Fruit fly (Drosophila melanogaster) whole organism, embryonic: ENCODE results near the gene CG14341.

Experiments used
- Adf1 ChIP-seq: fragments of 200-800 bp; sonication (Bioruptor generic); IDR thresholded peaks from 2 replicates; pipeline ENCODE4 v1.3.6; 2022; ENCODE audit warnings: missing biosample characterization, missing genetic modification characterization
- Atf3 ChIP-seq: fragments of 200-800 bp; sonication (Bioruptor generic); optimal IDR thresholded peaks from 3 replicates; lab custom pipeline; 2016; ENCODE audit warnings: missing biosample characterization, missing genetic modification characterization
- Awh ChIP-seq: fragments of 200-800 bp; sonication (Bioruptor generic); IDR thresholded peaks from 2 replicates; pipeline ENCODE4, ENCODE4 v1.3.6; 2022; ENCODE audit warnings: missing biosample characterization, missing genetic modification characterization
- C15 ChIP-seq: fragments of 200-800 bp; sonication (Bioruptor generic); IDR thresholded peaks from 3 replicates; pipeline ENCODE4 v1.3.6; 2022; ENCODE audit warnings: missing biosample characterization, missing genetic modification characterization
- CG11085 ChIP-seq: fragments of 200-800 bp; sonication (Bioruptor generic); IDR thresholded peaks from 2 replicates; pipeline ENCODE4 v1.3.6; 2022; ENCODE audit warnings: missing biosample characterization, missing genetic modification characterization
- CG11695 ChIP-seq: fragments of 200-800 bp; sonication (Bioruptor generic); IDR thresholded peaks from 3 replicates; pipeline ENCODE4 v1.3.6; 2022; ENCODE audit warnings: missing biosample characterization, missing genetic modification characterization
- CG12219 ChIP-seq: fragments of 200-800 bp; sonication (Bioruptor generic); optimal IDR thresholded peaks from 3 replicates; lab custom pipeline; 2018; ENCODE audit warnings: missing biosample characterization, mild to moderate bottlenecking, missing genetic modification characterization
- CG12236 ChIP-seq: fragments of 200-800 bp; sonication (Bioruptor generic); optimal IDR thresholded peaks from 2 replicates; lab custom pipeline; 2016; ENCODE audit warnings: missing biosample characterization, missing genetic modification characterization
- CG12659 ChIP-seq: fragments of 200-800 bp; sonication (Bioruptor generic); optimal IDR thresholded peaks from 3 replicates; lab custom pipeline; 2017; ENCODE audit warnings: mild to moderate bottlenecking, missing biosample characterization, missing genetic modification reagents, missing genetic modification characterization
- CG12942 ChIP-seq: fragments of 200-800 bp; sonication (Bioruptor generic); optimal IDR thresholded peaks from 3 replicates; lab custom pipeline; 2016; ENCODE audit warnings: missing biosample characterization, missing genetic modification characterization
- CG14014 ChIP-seq: fragments of 200-800 bp; sonication (Bioruptor generic); IDR thresholded peaks from 2 replicates; pipeline ENCODE4 v1.3.6; 2022; ENCODE audit warnings: missing biosample characterization, missing genetic modification characterization
- CG1602 ChIP-seq: fragments of 200-800 bp; sonication (Bioruptor generic); optimal IDR thresholded peaks from 3 replicates; lab custom pipeline; 2016; ENCODE audit warnings: missing biosample characterization, missing genetic modification characterization
- CG18764 ChIP-seq: fragments of 200-800 bp; sonication (Bioruptor generic); optimal IDR thresholded peaks from 3 replicates; lab custom pipeline; 2016; ENCODE audit warnings: missing biosample characterization, missing genetic modification characterization
- CG2129 ChIP-seq: fragments of 200-800 bp; sonication (Bioruptor generic); IDR thresholded peaks from 2 replicates; pipeline ENCODE4 v1.3.6; 2022; ENCODE audit warnings: missing biosample characterization, missing genetic modification characterization; ENCODE audit not compliant: partially characterized antibody
- CG30403 ChIP-seq: fragments of 200-800 bp; sonication (Bioruptor generic); optimal IDR thresholded peaks from 3 replicates; lab custom pipeline; 2016; ENCODE audit warnings: missing biosample characterization, missing genetic modification characterization
- CG31224 ChIP-seq: fragments of 200-800 bp; sonication (Bioruptor generic); IDR thresholded peaks from 2 replicates; pipeline ENCODE4 v1.3.6; 2022; ENCODE audit warnings: missing biosample characterization, missing genetic modification characterization
- CG34376 ChIP-seq: fragments of 200-800 bp; sonication (Bioruptor generic); optimal IDR thresholded peaks from 2 replicates; lab custom pipeline; 2018; ENCODE audit warnings: missing biosample characterization, mild to moderate bottlenecking, missing genetic modification characterization
- CG42726 ChIP-seq: fragments of 200-800 bp; sonication (Bioruptor generic); IDR thresholded peaks from 2 replicates; pipeline ENCODE4 v1.3.6; 2022; ENCODE audit warnings: missing biosample characterization, missing genetic modification characterization; ENCODE audit not compliant: partially characterized antibody
- CG4328 ChIP-seq: fragments of 200-800 bp; sonication (Bioruptor generic); optimal IDR thresholded peaks from 3 replicates; lab custom pipeline; 2017; ENCODE audit warnings: missing biosample characterization, missing genetic modification reagents, missing genetic modification characterization
- CG7839 ChIP-seq: fragments of 200-800 bp; sonication (Bioruptor generic); optimal IDR thresholded peaks from 3 replicates; lab custom pipeline; 2018; ENCODE audit warnings: missing biosample characterization, mild to moderate bottlenecking, missing genetic modification characterization, moderate library complexity
- CG8290 ChIP-seq, 3 experiments: fragments of 200-800 bp; sonication (Bioruptor generic); optimal IDR thresholded peaks; 2 replicates each; lab custom pipeline; 2016 to 2019; ENCODE audit warnings: missing biosample characterization in 3 of 3, missing genetic modification characterization in 3 of 3, mild to moderate bottlenecking in 2 of 3, moderate library complexity in 1 of 3
- CG9437 ChIP-seq: fragments of 200-800 bp; sonication (Bioruptor generic); optimal IDR thresholded peaks from 2 replicates; lab custom pipeline; 2018; ENCODE audit warnings: missing biosample characterization, mild to moderate bottlenecking, missing genetic modification characterization
- CoRest ChIP-seq: fragments of 200-800 bp; sonication (Bioruptor generic); optimal IDR thresholded peaks from 3 replicates; lab custom pipeline; 2018; ENCODE audit warnings: missing biosample characterization, mild to moderate bottlenecking, missing genetic modification characterization, moderate library complexity
- Dip3 ChIP-seq: fragments of 200-800 bp; sonication (Bioruptor generic); optimal IDR thresholded peaks from 3 replicates; lab custom pipeline; 2016; ENCODE audit warnings: missing biosample characterization, missing genetic modification characterization
- E2f1 ChIP-seq: fragments of 200-800 bp; sonication (Bioruptor generic); IDR thresholded peaks from 2 replicates; pipeline ENCODE4 v1.3.6; 2022; ENCODE audit warnings: missing biosample characterization, missing genetic modification characterization
- Gsc ChIP-seq: fragments of 200-800 bp; sonication (Bioruptor generic); IDR thresholded peaks from 2 replicates; pipeline ENCODE4 v1.3.6; 2022; ENCODE audit warnings: missing biosample characterization, missing genetic modification characterization
- HHEX ChIP-seq: fragments of 200-800 bp; sonication (Bioruptor generic); optimal IDR thresholded peaks from 3 replicates; lab custom pipeline; 2017; ENCODE audit warnings: missing biosample characterization, mild to moderate bottlenecking, missing genetic modification characterization, missing genetic modification reagents
- Hand ChIP-seq: fragments of 200-800 bp; sonication (Bioruptor generic); optimal IDR thresholded peaks from 2 replicates; lab custom pipeline; 2017; ENCODE audit warnings: mild to moderate bottlenecking, missing biosample characterization, missing genetic modification reagents, missing genetic modification characterization
- Nf-YB ChIP-seq: fragments of 200-800 bp; sonication (Bioruptor generic); optimal IDR thresholded peaks from 3 replicates; lab custom pipeline; 2019; ENCODE audit warnings: missing biosample characterization, mild to moderate bottlenecking, missing genetic modification characterization, moderate library complexity
- Optix ChIP-seq: fragments of 200-800 bp; sonication (Bioruptor generic); IDR thresholded peaks from 3 replicates; pipeline ENCODE4 v1.3.6; 2022; ENCODE audit warnings: missing biosample characterization, missing genetic modification characterization
- Poxn ChIP-seq: fragments of 200-800 bp; sonication (Bioruptor generic); IDR thresholded peaks from 2 replicates; pipeline ENCODE4 v1.3.6; 2022; ENCODE audit warnings: missing biosample characterization, missing genetic modification characterization
- Side ChIP-seq: fragments of 200-800 bp; sonication (Bioruptor generic); optimal IDR thresholded peaks from 2 replicates; lab custom pipeline; 2016; ENCODE audit warnings: missing biosample characterization, missing genetic modification characterization
- Sox102F ChIP-seq: fragments of 200-800 bp; sonication (Bioruptor generic); optimal IDR thresholded peaks from 2 replicates; lab custom pipeline; 2018; ENCODE audit warnings: missing biosample characterization, mild to moderate bottlenecking, missing genetic modification characterization, moderate library complexity
- Xbp1 ChIP-seq: fragments of 200-800 bp; sonication (Bioruptor generic); optimal IDR thresholded peaks from 3 replicates; lab custom pipeline; 2016; ENCODE audit warnings: missing biosample characterization, mild to moderate bottlenecking, missing genetic modification characterization
- ase ChIP-seq: fragments of 200-800 bp; sonication (Bioruptor generic); IDR thresholded peaks from 3 replicates; pipeline ENCODE4 v1.3.6; 2022; ENCODE audit warnings: missing biosample characterization, missing genetic modification characterization
- bowl ChIP-seq: fragments of 200-800 bp; sonication (Bioruptor generic); IDR thresholded peaks from 2 replicates; pipeline ENCODE4 v1.3.6; 2022; ENCODE audit warnings: missing biosample characterization, missing genetic modification characterization
- caup ChIP-seq: fragments of 200-800 bp; sonication (Bioruptor generic); optimal IDR thresholded peaks from 3 replicates; lab custom pipeline; 2017; ENCODE audit warnings: missing biosample characterization, mild to moderate bottlenecking, missing genetic modification characterization, moderate library complexity; ENCODE audit not compliant: severe bottlenecking
- dan ChIP-seq: fragments of 200-800 bp; sonication (Bioruptor generic); IDR thresholded peaks from 2 replicates; pipeline ENCODE4 v1.3.6; 2022; ENCODE audit warnings: missing biosample characterization, missing genetic modification characterization
- danr ChIP-seq: fragments of 200-800 bp; sonication (Bioruptor generic); IDR thresholded peaks from 2 replicates; pipeline ENCODE4 v1.3.6; 2022; ENCODE audit warnings: missing biosample characterization, missing genetic modification characterization
- esg ChIP-seq: fragments of 200-800 bp; sonication (Bioruptor generic); conservative IDR thresholded peaks from 2 replicates; pipeline ENCODE4 v1.3.6; 2022; ENCODE audit warnings: missing biosample characterization, missing genetic modification characterization
- hb ChIP-seq: fragments of 200-800 bp; sonication (Bioruptor generic); IDR thresholded peaks from 3 replicates; pipeline ENCODE4 v1.3.6; 2022; ENCODE audit warnings: missing biosample characterization, missing genetic modification characterization; ENCODE audit not compliant: partially characterized antibody
- hkb ChIP-seq, 2 experiments: fragments of 200-800 bp in 1 of 2; fragments of >200 bp in 1 of 2; sonication (Bioruptor generic) in 1 of 2; IDR thresholded peaks in 1 of 2; optimal IDR thresholded peaks in 1 of 2; 2 replicates each; pipeline versions ENCODE4 v1.3.6 to Lab custom; 2017 to 2022; ENCODE audit warnings: missing biosample characterization in 1 of 2, missing genetic modification characterization in 1 of 2
- lilli ChIP-seq: fragments of 200-800 bp; sonication (Bioruptor generic); optimal IDR thresholded peaks from 3 replicates; lab custom pipeline; 2016; ENCODE audit warnings: missing biosample characterization, missing genetic modification characterization
- vfl ChIP-seq: fragments of 200-800 bp; sonication (Bioruptor generic); optimal IDR thresholded peaks from 2 replicates; lab custom pipeline; 2016; ENCODE audit warnings: missing biosample characterization, missing genetic modification characterization
- vvl ChIP-seq: fragments of 200-800 bp; sonication (Bioruptor generic); IDR thresholded peaks from 2 replicates; pipeline ENCODE4 v1.3.6; 2022; ENCODE audit warnings: missing biosample characterization, missing genetic modification characterization
- wek ChIP-seq: fragments of 200-800 bp; sonication (Bioruptor generic); optimal IDR thresholded peaks from 3 replicates; lab custom pipeline; 2018; ENCODE audit warnings: missing biosample characterization, mild to moderate bottlenecking, missing genetic modification characterization, moderate library complexity
- yki ChIP-seq: fragments of >200 bp; optimal IDR thresholded peaks from 3 replicates; lab custom pipeline; 2018

CG14341 gene

dm6 chr2L:1118880-1119809 is 47.2 kb upstream of the CG14341 start (continued):
- peak; percentile 87 for TF ChIP-seq CG14014
- TF ChIP-seq ase (GFP tag; lab: Robert Waterston, UW), result peak; percentile 55; the same call in 1 of the 3 replicates
- peak; percentile 58 for TF ChIP-seq CG12219 (GFP tag; lab: Kevin White, UChicago)
- TF ChIP-seq Gsc (GFP tag; lab: Robert Waterston, UW), result 0 out of 2 replicates have a peak, but pooled peaks have one; percentile 6
- TF ChIP-seq Atf3 (GFP tag; lab: Kevin White, UChicago), result peak; percentile 41
- TF ChIP-seq wek (GFP tag; lab: Kevin White, UChicago), result no peak
- TF ChIP-seq C15 (GFP tag; lab: Robert Waterston, UW), result peak; percentile 74; the same call in 1 of the 3 replicates
- peak; percentile 74 for TF ChIP-seq CG31224
- TF ChIP-seq HHEX (GFP tag; lab: Kevin White, UChicago), result peak; percentile 65
- peak; percentile 75 for TF ChIP-seq E2f1 (GFP tag; lab: Robert Waterston, UW)
- peak; percentile 70 for TF ChIP-seq CG12942 (GFP tag; lab: Kevin White, UChicago)
- TF ChIP-seq CG12236 (GFP tag; lab: Kevin White, UChicago), result no peak
- TF ChIP-seq yki (lab: Kevin White, UChicago), result no peak
- TF ChIP-seq CG30403 (GFP tag; lab: Kevin White, UChicago), result peak; percentile 69
- TF ChIP-seq danr (GFP tag; lab: Robert Waterston, UW), result peak; percentile 65; the same call in 1 of the 2 replicates
- TF ChIP-seq CG42726 (GFP tag; lab: Robert Waterston, UW), result peak; percentile 55; the same call in 1 of the 2 replicates
- peak; percentile 71 for TF ChIP-seq CoRest
- 0 out of 2 replicates have a peak, but pooled peaks have one; percentile 21 for TF ChIP-seq dan (GFP tag; lab: Robert Waterston, UW)
- peak; percentile 55 for TF ChIP-seq CG9437 (GFP tag; lab: Kevin White, UChicago)
- no peak for TF ChIP-seq CG4328 (GFP tag; lab: Kevin White, UChicago)
- peak; percentile 49; the same call in 1 of the 2 replicates for TF ChIP-seq Adf1 (GFP tag; lab: Robert Waterston, UW)
- TF ChIP-seq caup, result peak; percentile 70
- peak; percentile 59 for TF ChIP-seq esg
- peak; percentile 36; the same call in 1 of the 2 replicates for TF ChIP-seq Awh (GFP tag; lab: Robert Waterston, UW)
- peak; percentile 63 for TF ChIP-seq CG1602 (GFP tag; lab: Kevin White, UChicago)
- 0 out of 2 replicates have a peak, but pooled peaks have one; percentile 43 for TF ChIP-seq Poxn (GFP tag; lab: Robert Waterston, UW)
- peak; percentile 51; the same call in 1 of the 3 replicates for TF ChIP-seq Optix (GFP tag; lab: Robert Waterston, UW)
- peak; percentile 63 for TF ChIP-seq vfl
- peak; percentile 67 for TF ChIP-seq CG11085 (GFP tag; lab: Robert Waterston, UW)
- peak; percentile 49 for TF ChIP-seq CG8290 (GFP tag; optimal IDR thresholded peaks at IDR 0.05; lab: Kevin White, UChicago)
- TF ChIP-seq CG8290 (tag; optimal IDR thresholded peaks at IDR 0.05; lab: Kevin White, UChicago), result peak in 1 of 2 experiments; percentile 87
- TF ChIP-seq CG2129, result no peak
- no peak for TF ChIP-seq hkb (optimal IDR thresholded peaks at IDR 0.05; lab: Kevin White, UChicago)
- TF ChIP-seq hkb (GFP tag; IDR thresholded peaks at IDR 0.05; lab: Robert Waterston, UW), result peak; percentile 80
- TF ChIP-seq lilli (GFP tag; lab: Kevin White, UChicago), result peak; percentile 85
- TF ChIP-seq CG7839 (tag; lab: Kevin White, UChicago), result peak; percentile 78
- TF ChIP-seq CG18764 (GFP tag; lab: Kevin White, UChicago), result peak; percentile 3
- TF ChIP-seq bowl (GFP tag; lab: Robert Waterston, UW), result peak; percentile 44; the same call in 1 of the 2 replicates
- TF ChIP-seq Sox102F (GFP tag; lab: Kevin White, UChicago), result peak; percentile 71
- peak; percentile 55 for TF ChIP-seq CG34376 (GFP tag; lab: Kevin White, UChicago)
- TF ChIP-seq vvl (GFP tag; lab: Robert Waterston, UW), result peak; percentile 83
- peak; percentile 77; the same call in 2 of the 3 replicates for TF ChIP-seq CG11695 (GFP tag; lab: Robert Waterston, UW)
- peak; percentile 42 for TF ChIP-seq Hand (GFP tag; lab: Kevin White, UChicago)
- TF ChIP-seq Xbp1, result peak; percentile 71
- TF ChIP-seq Dip3 (GFP tag; lab: Kevin White, UChicago), result peak; percentile 77
- TF ChIP-seq hb (GFP tag; lab: Robert Waterston, UW), result no peak
- peak; percentile 33 for TF ChIP-seq Nf-YB (GFP tag; lab: Kevin White, UChicago)
- peak; percentile 65 for TF ChIP-seq CG12659 (GFP tag; lab: Kevin White, UChicago)
- no peak for TF ChIP-seq Side (GFP tag; lab: Kevin White, UChicago)
